Fruit fly (Drosophila melanogaster): ENCODE data around the gene Eig71Eg.

- TF ChIP-seq EcR (GFP tag; optimal IDR thresholded peaks at IDR 0.05) (no peak), CG8478 (optimal IDR thresholded peaks at IDR 0.05) (no peak), pan (optimal IDR thresholded peaks at IDR 0.05) (no peak), psq (optimal IDR thresholded peaks at IDR 0.05) (no peak)
Observed at dm6 chr3L:15684017-15684416, 26.6 kb downstream of the Eig71Eg start.

Data from whole organism.